Worm (Caenorhabditis elegans): ENCODE data around the gene B0403.6.

ce11 chrX:7068400-7068799, 6.8 kb downstream of the B0403.6 start, which contains the start of gene pdi-6:
- TF ChIP-seq snpc-4 (tag; optimal IDR thresholded peaks at IDR 0.05), result peak; percentile 85
- TF ChIP-seq fos-1 (tag; optimal IDR thresholded peaks at IDR 0.05), result no peak
- no peak for TF ChIP-seq elt-1 (tag; optimal IDR thresholded peaks at IDR 0.05)
- TF ChIP-seq nhr-76 (tag; optimal IDR thresholded peaks at IDR 0.05), result no peak
- no peak for TF ChIP-seq zag-1 (tag; optimal IDR thresholded peaks at IDR 0.05)
- no peak for TF ChIP-seq nhr-28 (tag; optimal IDR thresholded peaks at IDR 0.05)
- TF ChIP-seq aly-2 (tag; optimal IDR thresholded peaks at IDR 0.05), result no peak
- TF ChIP-seq nhr-43 (tag; optimal IDR thresholded peaks at IDR 0.05; ENCODE audit: poor library complexity, severe bottlenecking), result peak; percentile 82
- no peak for TF ChIP-seq ama-1 (optimal IDR thresholded peaks at IDR 0.05)
- TF ChIP-seq ztf-4 (tag; optimal IDR thresholded peaks at IDR 0.05), result peak; percentile 3
- TF ChIP-seq fkh-2 (tag; optimal IDR thresholded peaks at IDR 0.05), result no peak
- TF ChIP-seq elt-3 (tag; optimal IDR thresholded peaks at IDR 0.05), result peak in 1 of 3 experiments; percentile 71
- peak; percentile 90 for TF ChIP-seq pha-4 (tag; optimal IDR thresholded peaks at IDR 0.05)
